Worm (Caenorhabditis elegans) whole organism, L3 larva: ENCODE measurements around the gene C17E7.13.

Source experiments
- ceh-9 ChIP-seq: sonication (generic microtip); optimal IDR thresholded peaks from 2 replicates; lab custom pipeline; 2018; ENCODE audit warnings: missing biosample characterization, missing genetic modification characterization
- elt-1 ChIP-seq: fragments of 150-350 bp; optimal IDR thresholded peaks from 2 replicates; lab custom pipeline; 2014; ENCODE audit warnings: missing biosample characterization, missing genetic modification characterization
- lin-39 ChIP-seq: fragments of 150-350 bp; optimal IDR thresholded peaks from 2 replicates; lab custom pipeline; 2018; ENCODE audit warnings: missing biosample characterization, missing genetic modification reagents, missing genetic modification characterization
- mml-1 ChIP-seq: fragments of 150-350 bp; sonication (generic microtip); optimal IDR thresholded peaks from 3 replicates; lab custom pipeline; 2014; ENCODE audit warnings: missing biosample characterization, missing genetic modification characterization
- nhr-28 ChIP-seq: fragments of 150-350 bp; optimal IDR thresholded peaks from 2 replicates; lab custom pipeline; 2014; ENCODE audit warnings: missing biosample characterization, missing genetic modification characterization
- nhr-43 ChIP-seq: sonication (generic microtip); optimal IDR thresholded peaks from 2 replicates; lab custom pipeline; 2016; ENCODE audit warnings: mild to moderate bottlenecking, missing genetic modification characterization, missing compliant biosample characterization; ENCODE audit not compliant: poor library complexity, severe bottlenecking
- pha-4 ChIP-seq: fragments of 150-350 bp; optimal IDR thresholded peaks from 2 replicates; lab custom pipeline; 2014; ENCODE audit warnings: missing biosample characterization, missing genetic modification reagents, missing genetic modification characterization
- pqm-1 ChIP-seq: fragments of 150-350 bp; optimal IDR thresholded peaks from 2 replicates; lab custom pipeline; 2017; ENCODE audit warnings: missing biosample characterization, missing genetic modification characterization, inconsistent platforms
- ztf-11 ChIP-seq: fragments of 150-350 bp; optimal IDR thresholded peaks from 2 replicates; lab custom pipeline; 2014; ENCODE audit warnings: missing biosample characterization, missing genetic modification characterization

DNA sequence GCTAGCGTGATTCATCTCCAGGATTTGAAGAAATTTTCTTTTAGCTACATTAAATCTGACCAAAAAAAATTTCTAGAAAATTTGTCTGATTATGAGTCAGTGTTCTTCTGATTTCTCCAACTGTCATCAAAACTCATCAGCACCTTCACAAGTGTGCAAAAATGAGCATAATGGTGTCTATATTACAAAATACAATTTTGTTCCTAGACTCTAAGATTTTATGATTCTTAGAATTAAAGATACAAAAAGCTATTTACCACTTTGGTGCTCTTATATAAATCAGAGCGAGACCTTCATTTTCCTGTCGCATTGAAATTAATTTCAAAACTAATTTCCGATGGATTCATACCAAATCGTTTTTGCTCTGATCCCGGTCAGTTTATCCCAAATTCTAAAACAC lies 23.4 kb upstream of the C17E7.13 start, which contains the start of gene srx-68:
- no peak for TF ChIP-seq nhr-43 (tag; lab: Kevin White, UChicago)
- TF ChIP-seq pqm-1 (tag; lab: Kevin White, UChicago) = no peak
- no peak for TF ChIP-seq ztf-11 (tag; lab: Kevin White, UChicago)
- TF ChIP-seq elt-1 (tag; lab: Kevin White, UChicago) = no peak
- TF ChIP-seq ceh-9 = no peak
- TF ChIP-seq mml-1 (tag; lab: Kevin White, UChicago) = no peak
- no peak for TF ChIP-seq pha-4
- no peak for TF ChIP-seq lin-39
- no peak for TF ChIP-seq nhr-28 (tag; lab: Kevin White, UChicago)
